Worm (Caenorhabditis elegans): ENCODE data around the gene srw-119.

ce11 chrV:3044837-3045236, 45.2 kb upstream of the srw-119 start, which contains the start of gene F59D6.1:
- no peak for TF ChIP-seq lsy-2 (tag; optimal IDR thresholded peaks at IDR 0.05)
- no peak for TF ChIP-seq skn-1 (tag; optimal IDR thresholded peaks at IDR 0.05)
- no peak for TF ChIP-seq snpc-4 (tag; optimal IDR thresholded peaks at IDR 0.05)
- no peak for TF ChIP-seq lin-13 (GFP tag; optimal IDR thresholded peaks at IDR 0.05)
- TF ChIP-seq mab-5 (tag; optimal IDR thresholded peaks at IDR 0.05): no peak
- TF ChIP-seq Y55F3AM.14 (GFP tag; optimal IDR thresholded peaks at IDR 0.05): no peak
- no peak for TF ChIP-seq nhr-11 (tag; optimal IDR thresholded peaks at IDR 0.05)
- no peak for TF ChIP-seq nhr-77 (tag; optimal IDR thresholded peaks at IDR 0.05)
- TF ChIP-seq nhr-25 (tag; optimal IDR thresholded peaks at IDR 0.05): no peak
- TF ChIP-seq nhr-23 (tag; optimal IDR thresholded peaks at IDR 0.05): no peak
- no peak for TF ChIP-seq blmp-1 (tag; optimal IDR thresholded peaks at IDR 0.05; ENCODE audit: insufficient read depth)
